Fruit fly (Drosophila melanogaster) ovary, adult (tissue): Measurements from ENCODE around the gene CG15818.

ENCODE experiments used
- CG17801 ChIP-seq: fragments of 200-800 bp; optimal IDR thresholded peaks from 2 replicates; lab custom pipeline; 2019; ENCODE audit warnings: missing biosample characterization, mild to moderate bottlenecking, missing genetic modification characterization, moderate library complexity; ENCODE audit not compliant: partially characterized antibody

The CG15818 gene

dm6 chr2L:7409602-7410001, 1.1 kb upstream of the CG15818 start, which contains the start of gene CG5181:
Gene CG5181 (minus strand): TSS chr2L:7409809.
- no peak for TF ChIP-seq CG17801

- no peak for TF ChIP-seq CG17801
Measured at dm6 chr2L:7411947-7412621, 1.4 kb downstream of the CG15818 start, which contains the start of gene chm. Gene chm (plus strand): TSS chr2L:7412417.

- TF ChIP-seq CG17801 = peak; percentile 61
Measured at dm6 chr2L:7418148-7418988, 7.7 kb downstream of the CG15818 start.

- TF ChIP-seq CG17801 = no peak
Measured at dm6 chr2L:7419408-7420304, 8.9 kb downstream of the CG15818 start.

- TF ChIP-seq CG17801 = no peak
Measured at dm6 chr2L:7420305-7421287, 9.9 kb downstream of the CG15818 start.

dm6 chr2L:7422429-7423283, 11.9 kb downstream of the CG15818 start:
- no peak for TF ChIP-seq CG17801

- peak; percentile 27 for TF ChIP-seq CG17801
Measured at dm6 chr2L:7423333-7423895, 12.7 kb downstream of the CG15818 start.

dm6 chr2L:7424282-7424905, 13.7 kb downstream of the CG15818 start:
- no peak for TF ChIP-seq CG17801

- peak; percentile 86 for TF ChIP-seq CG17801
Measured at dm6 chr2L:7424907-7425689, 14.4 kb downstream of the CG15818 start.

- no peak for TF ChIP-seq CG17801
Measured at dm6 chr2L:7425690-7426056, 15.0 kb downstream of the CG15818 start.

- TF ChIP-seq CG17801 = peak; percentile 23
Measured at dm6 chr2L:7426326-7427066, 15.8 kb downstream of the CG15818 start, which contains the start of gene muc. Gene muc (plus strand): TSS chr2L:7426866.
